Worm (Caenorhabditis elegans): ENCODE data around the gene nipi-3.
A peak's percentile ranks its signal among the peaks of the same experiment; 100 is the strongest.

nipi-3 gene

DNA sequence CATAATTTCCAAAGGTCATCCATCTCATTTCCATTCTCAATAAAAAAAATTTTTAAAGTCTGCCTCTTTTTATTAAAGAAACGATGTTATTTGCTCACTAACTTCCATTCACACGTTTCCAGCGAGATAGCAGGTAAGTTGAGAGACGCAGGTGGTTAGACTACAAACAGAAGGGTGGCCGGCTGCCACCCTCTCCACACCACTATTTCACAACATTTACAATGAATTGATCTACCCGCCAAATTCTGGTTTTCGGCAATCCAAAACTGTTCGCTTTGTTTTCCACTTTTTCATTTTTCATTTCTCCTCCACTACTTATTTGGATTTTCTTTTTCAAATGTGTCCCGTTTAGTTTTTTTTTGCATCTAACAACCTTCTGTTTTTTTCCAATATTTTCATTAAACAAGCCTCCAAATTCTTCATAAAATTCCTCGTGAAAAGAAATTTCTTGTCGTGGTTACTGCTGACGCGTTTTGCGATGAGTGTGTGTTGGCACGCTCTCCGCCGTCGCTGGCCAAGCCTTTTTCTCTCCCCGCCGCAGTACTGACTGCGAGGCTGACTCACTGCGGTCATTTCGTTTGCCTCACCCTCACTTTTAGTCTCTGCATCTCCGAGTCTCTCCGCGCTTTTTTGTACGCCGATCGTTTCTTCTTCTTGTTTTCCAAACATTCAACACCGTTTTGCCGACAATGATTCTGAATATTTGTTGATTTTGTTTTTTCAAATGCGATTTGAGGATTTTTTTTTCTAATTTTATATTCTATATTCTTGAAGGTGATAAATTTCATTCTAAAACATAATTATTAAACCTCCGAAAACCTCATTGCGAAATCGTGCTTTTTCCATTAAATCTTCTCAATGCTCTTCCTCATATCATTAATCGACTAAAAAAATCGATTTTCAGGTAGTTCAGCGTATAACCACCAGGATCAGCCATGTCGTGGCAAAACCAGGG lies 39.5 kb upstream of the nipi-3 start, which contains the start of gene dyn-1:
Gene dyn-1, plus strand, starts transcription at position 905 of the 955 bp plus-strand sequence.
- peak; percentile 31 for TF ChIP-seq lin-13 (tag; optimal IDR thresholded peaks at IDR 0.05)
- no peak for TF ChIP-seq mep-1 (tag; optimal IDR thresholded peaks at IDR 0.05)
- peak; percentile 18 for TF ChIP-seq ces-1 (GFP tag; optimal IDR thresholded peaks at IDR 0.05)
- peak; percentile 33 for TF ChIP-seq cnd-1 (tag; optimal IDR thresholded peaks at IDR 0.05)
- no peak for TF ChIP-seq unc-62 (GFP tag; optimal IDR thresholded peaks at IDR 0.05)
- TF ChIP-seq ham-2 (GFP tag; optimal IDR thresholded peaks at IDR 0.05) = peak; percentile 42
- peak; percentile 42 for TF ChIP-seq unc-120 (tag; optimal IDR thresholded peaks at IDR 0.05; ENCODE audit: poor library complexity, severe bottlenecking)

DNA sequence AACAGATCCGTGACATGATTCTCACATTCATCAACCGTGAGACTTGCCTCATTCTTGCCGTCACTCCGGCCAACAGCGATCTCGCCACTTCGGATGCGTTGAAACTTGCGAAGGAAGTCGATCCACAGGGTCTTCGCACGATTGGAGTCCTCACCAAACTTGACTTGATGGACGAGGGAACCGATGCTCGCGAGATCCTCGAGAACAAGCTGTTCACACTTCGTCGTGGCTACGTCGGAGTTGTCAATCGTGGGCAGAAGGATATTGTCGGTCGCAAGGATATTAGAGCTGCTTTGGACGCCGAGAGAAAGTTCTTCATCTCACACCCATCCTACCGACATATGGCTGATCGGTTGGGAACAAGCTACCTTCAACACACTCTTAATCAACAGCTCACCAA lies 38.1 kb upstream of the nipi-3 start:
- no peak for TF ChIP-seq hlh-1 (tag; optimal IDR thresholded peaks at IDR 0.05)
- TF ChIP-seq nhr-28 (tag; optimal IDR thresholded peaks at IDR 0.05) = no peak

ce11 chrX:15572021-15572420 lies 35.7 kb upstream of the nipi-3 start:
- peak; percentile 10 for TF ChIP-seq ceh-83 (GFP tag; optimal IDR thresholded peaks at IDR 0.05)
- TF ChIP-seq mls-2 (tag; optimal IDR thresholded peaks at IDR 0.05) = no peak

DNA sequence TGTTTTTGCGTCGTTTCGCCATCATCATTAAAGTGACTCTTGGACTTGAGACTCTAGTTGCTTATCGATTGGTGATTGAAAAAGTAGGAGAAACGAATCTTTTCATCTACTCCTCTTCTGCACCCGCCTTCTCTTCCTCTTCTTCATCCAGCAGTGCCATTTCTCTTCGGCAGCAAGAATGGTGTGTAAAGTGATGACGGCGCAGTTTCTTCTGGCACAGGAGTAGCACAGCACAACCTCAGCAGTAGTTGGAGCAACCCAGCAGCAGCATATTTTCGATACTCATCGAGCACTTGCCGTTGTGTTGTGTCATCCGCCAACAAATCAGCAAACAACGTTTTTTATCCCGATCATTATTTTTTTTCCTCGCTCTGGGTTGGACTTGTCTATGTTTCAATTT lies 32.3 kb upstream of the nipi-3 start:
- TF ChIP-seq nhr-76 (tag; optimal IDR thresholded peaks at IDR 0.05) (no peak), ceh-39 (tag; optimal IDR thresholded peaks at IDR 0.05) (no peak), unc-120 (tag; optimal IDR thresholded peaks at IDR 0.05; ENCODE audit: poor library complexity, severe bottlenecking) (peak; percentile 66), unc-62 (GFP tag; optimal IDR thresholded peaks at IDR 0.05) (no peak), sem-2 (GFP tag; optimal IDR thresholded peaks at IDR 0.05) (no peak), ceh-83 (GFP tag; optimal IDR thresholded peaks at IDR 0.05) (no peak), flh-1 (GFP tag; optimal IDR thresholded peaks at IDR 0.05) (no peak), ceh-43 (GFP tag; optimal IDR thresholded peaks at IDR 0.05) (no peak), bed-3 (GFP tag; optimal IDR thresholded peaks at IDR 0.05) (no peak), lsy-2 (tag; optimal IDR thresholded peaks at IDR 0.05) (no peak), nhr-2 (tag; optimal IDR thresholded peaks at IDR 0.05) (no peak), mab-5 (tag; optimal IDR thresholded peaks at IDR 0.05) (no peak), mls-2 (tag; optimal IDR thresholded peaks at IDR 0.05) (no peak), mep-1 (tag; optimal IDR thresholded peaks at IDR 0.05) (peak; percentile 5), nhr-237 (tag; optimal IDR thresholded peaks at IDR 0.05) (no peak), blmp-1 (tag; optimal IDR thresholded peaks at IDR 0.05) (no peak), hlh-1 (tag; optimal IDR thresholded peaks at IDR 0.05) (peak; percentile 61), sptf-1 (tag; optimal IDR thresholded peaks at IDR 0.05) (no peak), ham-2 (GFP tag; optimal IDR thresholded peaks at IDR 0.05) (no peak)

ce11 chrX:15576942-15577341 lies 30.8 kb upstream of the nipi-3 start, which contains the start of gene K09A9.6:
TSS of gene K09A9.6 (plus strand) at chrX:15577242.
- TF ChIP-seq drap-1 (GFP tag; optimal IDR thresholded peaks at IDR 0.05) (no peak), sem-2 (GFP tag; optimal IDR thresholded peaks at IDR 0.05) (no peak), unc-39 (tag; optimal IDR thresholded peaks at IDR 0.05) (no peak), mep-1 (tag; optimal IDR thresholded peaks at IDR 0.05) (no peak), ceh-43 (GFP tag; optimal IDR thresholded peaks at IDR 0.05) (no peak), snpc-4 (tag; optimal IDR thresholded peaks at IDR 0.05) (no peak), nhr-12 (tag; optimal IDR thresholded peaks at IDR 0.05) (no peak), hlh-1 (tag; optimal IDR thresholded peaks at IDR 0.05) (no peak), elt-3 (tag; optimal IDR thresholded peaks at IDR 0.05) (no peak), nhr-76 (tag; optimal IDR thresholded peaks at IDR 0.05) (no peak), ceh-39 (tag; optimal IDR thresholded peaks at IDR 0.05) (no peak), unc-62 (GFP tag; optimal IDR thresholded peaks at IDR 0.05) (no peak), mab-5 (tag; optimal IDR thresholded peaks at IDR 0.05) (no peak), zip-8 (tag; optimal IDR thresholded peaks at IDR 0.05) (no peak), bed-3 (GFP tag; optimal IDR thresholded peaks at IDR 0.05) (no peak), nhr-28 (tag; optimal IDR thresholded peaks at IDR 0.05) (no peak)

- TF ChIP-seq ham-2 (GFP tag; optimal IDR thresholded peaks at IDR 0.05) = no peak
Observed at ce11 chrX:15585144-15585543, 22.6 kb upstream of the nipi-3 start.

Data from whole organism, mixed stage, embryonic.